Worm (Caenorhabditis elegans): ENCODE data around the gene sqst-1.

- no peak for TF ChIP-seq attf-3 (GFP tag; conservative IDR thresholded peaks at IDR 0.05)
- no peak for TF ChIP-seq aptf-3 (GFP tag; IDR thresholded peaks at IDR 0.05)
- TF ChIP-seq ets-4 (GFP tag; optimal IDR thresholded peaks at IDR 0.05) = no peak
- no peak for TF ChIP-seq snpc-4 (GFP tag; optimal IDR thresholded peaks at IDR 0.05)
- TF ChIP-seq snpc-4 (tag; optimal IDR thresholded peaks at IDR 0.05) = no peak
- TF ChIP-seq bed-1 (GFP tag; IDR thresholded peaks at IDR 0.05) = no peak
- no peak for TF ChIP-seq fkh-3 (tag; optimal IDR thresholded peaks at IDR 0.05)
- TF ChIP-seq tlf-1 (GFP tag; optimal IDR thresholded peaks at IDR 0.05) = no peak
- TF ChIP-seq F57A8.1 (GFP tag; optimal IDR thresholded peaks at IDR 0.05) = no peak
- no peak for TF ChIP-seq nhr-120 (GFP tag; IDR thresholded peaks at IDR 0.05)
- no peak for TF ChIP-seq nfya-1 (tag; optimal IDR thresholded peaks at IDR 0.05; ENCODE audit: borderline replicate concordance, insufficient read depth)
- TF ChIP-seq die-1 (tag; optimal IDR thresholded peaks at IDR 0.05) = no peak
- no peak for TF ChIP-seq pha-4 (tag; optimal IDR thresholded peaks at IDR 0.05)
Measured at ce11 chrIV:12033985-12034384, at the start of gene sqst-1.
